Worm (Caenorhabditis elegans): Measurements from ENCODE around the gene T19A5.3.

The T19A5.3 gene

DNA sequence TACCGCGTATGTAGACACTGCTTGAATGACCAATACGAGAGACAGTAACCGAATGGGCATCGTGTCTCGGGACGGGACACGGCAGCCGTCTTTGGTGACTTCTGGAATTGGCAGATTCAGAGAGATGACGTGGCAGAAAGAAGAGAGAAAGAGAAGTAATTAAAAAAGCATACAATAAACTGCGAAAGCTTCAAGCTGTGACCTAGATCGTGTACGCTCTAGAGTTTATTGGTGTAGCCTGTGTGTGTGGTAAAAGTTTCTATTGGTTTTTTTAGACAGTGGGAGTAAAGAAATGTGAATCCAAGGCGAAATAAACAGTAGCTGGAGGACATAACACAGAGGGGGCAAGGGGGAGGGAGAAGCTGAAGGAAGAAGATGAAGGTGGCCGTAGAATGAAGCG lies at the start of gene T19A5.3:
Gene T19A5.3, minus strand, starts transcription at position 101 of the 400 bp plus-strand sequence.
- TF ChIP-seq dao-5 (tag; optimal IDR thresholded peaks at IDR 0.05) = no peak

DNA sequence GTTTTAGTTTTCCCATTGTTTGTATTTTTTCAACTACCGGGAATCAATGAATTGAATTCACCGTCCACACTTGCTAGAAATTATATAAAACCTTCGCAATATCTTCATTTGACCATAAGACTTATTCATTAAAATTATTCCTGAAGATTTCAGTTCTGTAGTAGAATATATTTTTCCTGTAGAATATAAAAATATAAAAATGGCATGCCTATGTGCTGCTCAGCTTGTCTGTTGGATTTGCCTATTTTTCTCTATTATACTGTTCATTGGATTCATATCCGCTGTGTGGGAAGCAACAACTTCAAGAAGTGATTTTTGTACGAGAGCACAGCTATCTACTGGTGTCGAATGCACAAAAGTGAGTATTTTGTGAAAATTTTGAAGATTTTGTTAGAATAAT lies 47.8 kb upstream of the T19A5.3 start, which contains the start of gene F59E11.6:
Gene F59E11.6, plus strand, starts transcription at position 111 of the 400 bp plus-strand sequence.
- no peak for TF ChIP-seq dao-5 (tag; optimal IDR thresholded peaks at IDR 0.05)
- TF ChIP-seq W03F9.2 (tag; optimal IDR thresholded peaks at IDR 0.05) = no peak
- no peak for TF ChIP-seq him-1 (tag; optimal IDR thresholded peaks at IDR 0.05)

DNA sequence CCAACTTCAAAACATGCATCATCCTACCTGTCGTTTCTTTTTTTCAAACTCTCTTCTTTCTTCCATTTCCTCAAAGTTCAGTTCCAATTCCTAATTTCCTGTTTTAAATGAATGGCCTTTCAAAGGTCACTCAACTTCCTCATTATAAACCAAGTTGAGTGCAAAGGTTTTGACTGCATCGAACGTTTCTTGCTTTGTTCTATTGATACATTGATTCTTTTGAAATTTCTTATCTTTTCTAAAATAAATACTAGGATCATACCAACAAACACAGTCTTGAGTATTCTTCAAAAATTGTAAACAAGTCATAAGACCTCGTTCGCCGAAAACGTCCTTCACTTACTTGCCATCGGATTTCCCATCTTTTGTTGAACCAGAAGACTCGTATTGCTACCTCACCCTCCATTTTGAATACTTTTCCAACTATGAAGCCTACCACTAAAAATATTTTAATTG lies 46.4 kb upstream of the T19A5.3 start, which contains the start of gene F59E11.7:
Gene F59E11.7, plus strand, starts transcription at position 51 of the 456 bp plus-strand sequence.
- TF ChIP-seq dao-5 (tag; optimal IDR thresholded peaks at IDR 0.05) = no peak
- no peak for TF ChIP-seq him-1 (tag; optimal IDR thresholded peaks at IDR 0.05)
- TF ChIP-seq W03F9.2 (tag; optimal IDR thresholded peaks at IDR 0.05) = no peak

DNA sequence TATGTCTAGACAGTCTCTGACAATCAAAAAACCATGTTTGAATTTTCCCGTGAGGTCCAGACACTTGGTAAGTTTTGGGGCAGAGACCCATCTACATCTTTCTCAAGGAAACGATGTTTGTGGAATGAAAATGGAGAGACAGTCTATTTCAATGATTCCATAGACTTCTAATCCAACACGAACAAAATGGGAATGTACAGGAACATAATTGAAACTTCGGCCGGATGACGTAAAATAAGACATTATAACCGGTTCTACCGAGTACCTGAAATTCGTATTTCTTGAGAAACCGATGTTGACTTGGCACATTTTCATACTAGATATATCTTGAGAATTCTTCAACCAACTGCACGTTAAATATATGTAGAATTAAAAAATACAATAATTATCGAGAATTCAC lies 44.2 kb upstream of the T19A5.3 start, which contains the start of gene str-87:
Gene str-87, minus strand, starts transcription at position 101 of the 400 bp plus-strand sequence.
- TF ChIP-seq W03F9.2 (tag; optimal IDR thresholded peaks at IDR 0.05) (no peak), dao-5 (tag; optimal IDR thresholded peaks at IDR 0.05) (no peak), him-1 (tag; optimal IDR thresholded peaks at IDR 0.05) (no peak)

DNA sequence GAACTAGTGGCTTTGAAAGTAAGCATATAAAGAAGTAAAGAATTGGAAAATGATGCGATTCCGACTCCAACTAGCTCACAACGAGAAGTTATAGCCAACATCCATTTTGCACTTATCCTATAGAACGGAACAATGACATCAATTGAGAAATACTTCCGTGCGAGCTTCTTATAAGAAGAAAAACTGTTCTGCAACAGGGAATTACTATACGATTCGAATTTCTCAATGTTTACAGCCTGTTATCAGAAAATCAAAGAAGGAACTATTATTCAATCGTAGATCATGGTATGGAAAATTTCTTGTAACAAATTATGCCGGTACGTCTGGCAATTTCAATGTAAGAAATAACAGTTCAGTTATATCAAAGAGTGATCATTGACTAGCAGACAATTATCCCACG lies 41.9 kb upstream of the T19A5.3 start, which contains the start of gene str-85:
Gene str-85, minus strand, starts transcription at position 101 of the 400 bp plus-strand sequence.
- TF ChIP-seq W03F9.2 (tag; optimal IDR thresholded peaks at IDR 0.05) = no peak
- TF ChIP-seq dao-5 (tag; optimal IDR thresholded peaks at IDR 0.05) = no peak
- no peak for TF ChIP-seq him-1 (tag; optimal IDR thresholded peaks at IDR 0.05)

DNA sequence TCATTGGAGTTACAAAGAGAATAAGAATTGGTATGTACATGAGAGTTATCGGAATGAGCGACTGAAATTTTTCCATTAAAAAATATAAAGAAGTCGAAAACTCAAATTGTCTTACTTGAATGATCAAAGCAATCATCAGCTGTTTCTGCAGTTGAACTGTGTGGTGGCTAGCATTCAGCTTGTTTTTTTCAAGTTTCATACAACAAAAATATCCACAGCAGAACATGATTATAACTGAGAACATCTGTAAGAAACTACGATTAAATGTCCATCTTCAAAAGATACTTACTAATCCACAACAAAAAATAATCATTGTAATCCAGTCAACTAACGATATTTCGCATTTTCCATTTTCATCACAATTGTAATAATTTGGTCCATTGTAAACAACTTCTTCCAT lies 40.9 kb upstream of the T19A5.3 start:
- no peak for TF ChIP-seq W03F9.2 (tag; optimal IDR thresholded peaks at IDR 0.05)
- TF ChIP-seq dao-5 (tag; optimal IDR thresholded peaks at IDR 0.05) = no peak
- TF ChIP-seq him-1 (tag; optimal IDR thresholded peaks at IDR 0.05) = no peak

DNA sequence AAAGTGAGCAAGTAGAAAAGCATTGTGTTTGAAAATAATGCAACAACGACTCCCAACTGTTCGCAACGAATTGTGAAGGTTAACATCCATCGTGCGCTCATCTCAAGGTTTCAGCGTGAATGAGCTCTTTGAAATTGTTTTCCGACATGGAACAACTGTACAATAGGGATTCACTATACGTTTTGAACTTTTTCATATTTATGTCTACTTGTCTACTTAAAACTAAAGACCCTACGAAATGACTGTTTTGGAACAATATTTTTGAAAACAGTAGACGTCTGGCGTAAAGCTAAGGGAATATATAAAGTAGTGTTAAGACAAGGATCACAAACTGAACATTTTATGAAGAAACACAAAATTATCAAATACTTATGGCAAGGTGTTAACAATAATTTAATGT lies 39.7 kb upstream of the T19A5.3 start, which contains the start of gene str-86:
Gene str-86, minus strand, starts transcription at position 101 of the 400 bp plus-strand sequence.
- TF ChIP-seq him-1 (tag; optimal IDR thresholded peaks at IDR 0.05) (no peak), dao-5 (tag; optimal IDR thresholded peaks at IDR 0.05) (no peak), W03F9.2 (tag; optimal IDR thresholded peaks at IDR 0.05) (no peak)

DNA sequence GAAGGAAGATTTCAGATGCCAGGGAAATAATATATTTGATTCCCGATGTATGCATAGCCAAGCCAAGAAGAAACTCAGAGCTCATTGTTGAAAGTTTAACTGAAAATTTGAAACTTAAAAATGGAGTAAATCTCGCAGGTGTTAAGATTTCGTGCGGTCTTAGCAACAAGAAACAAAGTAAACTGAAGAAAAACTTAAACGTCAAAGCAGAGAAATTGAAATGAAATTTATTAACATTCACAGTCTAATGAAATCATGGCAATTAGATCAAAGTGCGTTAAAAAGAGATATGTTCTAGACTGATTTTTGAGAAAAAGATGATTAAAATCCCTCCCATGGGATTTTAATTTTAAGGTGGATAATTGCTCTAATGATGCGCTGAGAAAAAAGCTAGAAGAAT lies 37.0 kb upstream of the T19A5.3 start, which contains the start of gene str-84:
Gene str-84, minus strand, starts transcription at position 101 of the 400 bp plus-strand sequence.
- TF ChIP-seq dao-5 (tag; optimal IDR thresholded peaks at IDR 0.05) (no peak), him-1 (tag; optimal IDR thresholded peaks at IDR 0.05) (no peak), W03F9.2 (tag; optimal IDR thresholded peaks at IDR 0.05) (no peak)

DNA sequence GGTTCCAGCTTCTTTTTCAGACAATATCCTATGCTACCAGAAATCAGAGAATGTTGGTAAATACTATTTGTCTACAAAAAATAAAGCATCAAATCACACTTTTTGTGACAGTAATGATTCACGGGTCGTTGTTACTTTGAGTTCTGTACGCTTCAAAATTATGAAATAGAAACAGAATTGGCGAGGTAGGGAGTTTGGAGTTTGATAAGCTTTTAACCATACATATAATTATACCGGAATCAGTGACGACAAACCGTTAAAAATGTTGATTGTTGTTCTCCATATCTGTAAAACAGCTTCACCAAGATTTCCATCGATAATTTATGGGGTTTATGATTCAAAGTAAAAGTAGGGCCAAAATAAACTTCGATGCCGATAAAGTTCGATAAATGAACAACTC lies 34.0 kb upstream of the T19A5.3 start:
- no peak for TF ChIP-seq W03F9.2 (tag; optimal IDR thresholded peaks at IDR 0.05)
- no peak for TF ChIP-seq him-1 (tag; optimal IDR thresholded peaks at IDR 0.05)
- TF ChIP-seq dao-5 (tag; optimal IDR thresholded peaks at IDR 0.05) = no peak

DNA sequence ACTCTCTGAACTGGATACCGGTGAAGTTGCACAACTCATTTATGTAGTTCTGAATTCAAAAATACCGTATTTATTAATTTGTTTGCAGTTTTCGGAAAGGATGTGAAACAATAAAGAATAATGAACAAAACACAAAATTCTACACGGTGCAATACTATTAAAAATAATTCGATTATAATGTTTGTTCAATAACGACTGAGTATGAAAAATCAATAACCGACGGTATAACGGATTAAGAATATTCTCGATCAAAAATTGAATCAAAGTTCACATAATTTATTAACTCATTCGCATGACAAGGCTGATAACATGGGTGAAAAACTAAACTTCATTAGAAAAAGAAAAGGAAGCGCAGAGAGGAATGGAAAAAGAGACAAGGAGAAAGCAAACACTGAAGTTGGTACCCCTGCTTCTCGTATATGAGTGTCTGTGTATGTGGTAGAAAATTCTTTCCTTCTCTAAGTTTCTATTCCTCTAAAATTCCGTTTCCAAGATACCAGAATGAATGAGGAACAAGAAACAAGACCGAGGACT lies 31.1 kb upstream of the T19A5.3 start, which contains the start of gene nhr-143:
Gene nhr-143, minus strand, starts transcription at position 51 of the 534 bp plus-strand sequence.
- TF ChIP-seq dao-5 (tag; optimal IDR thresholded peaks at IDR 0.05) (no peak), him-1 (tag; optimal IDR thresholded peaks at IDR 0.05) (no peak), W03F9.2 (tag; optimal IDR thresholded peaks at IDR 0.05) (no peak)

DNA sequence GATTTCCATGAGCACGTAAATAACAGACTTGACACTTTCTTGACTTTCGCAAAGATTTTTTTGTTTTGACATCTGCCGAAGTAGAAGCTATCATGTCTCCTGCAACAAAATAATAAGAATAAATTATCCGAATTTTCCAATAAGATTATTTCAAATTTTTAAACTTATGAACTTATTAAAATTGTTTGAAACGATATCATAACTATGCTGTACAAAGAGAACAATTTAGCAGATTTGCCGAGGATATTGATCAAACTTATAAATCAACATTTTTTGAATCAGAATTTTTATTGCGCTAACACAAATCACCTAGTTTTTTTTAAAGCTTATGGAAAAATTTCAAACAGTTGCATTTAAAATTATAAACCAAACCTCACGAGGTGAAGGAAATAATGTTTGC lies 28.4 kb upstream of the T19A5.3 start, which contains the start of gene nhr-195:
Gene nhr-195, minus strand, starts transcription at position 101 of the 400 bp plus-strand sequence.
- TF ChIP-seq dao-5 (tag; optimal IDR thresholded peaks at IDR 0.05) (no peak), him-1 (tag; optimal IDR thresholded peaks at IDR 0.05) (no peak), W03F9.2 (tag; optimal IDR thresholded peaks at IDR 0.05) (no peak)

DNA sequence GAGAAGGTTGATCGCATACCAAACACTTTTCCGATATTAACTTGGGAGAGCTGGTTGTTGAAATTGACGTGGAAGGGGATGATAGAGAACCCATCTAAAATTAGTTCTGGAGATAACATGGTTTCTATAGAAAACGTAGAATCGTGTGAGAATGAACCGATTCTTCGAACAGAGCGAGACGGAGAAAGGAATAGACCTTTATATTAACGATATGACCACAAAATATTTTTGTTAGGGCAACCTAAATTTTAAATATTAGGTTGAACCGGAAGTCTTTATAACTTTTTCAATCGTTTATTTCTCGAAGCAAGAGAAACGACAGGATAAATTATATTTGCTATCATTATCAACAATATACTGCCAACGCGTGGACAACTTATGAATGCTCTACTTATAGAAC lies 22.2 kb upstream of the T19A5.3 start, which contains the start of gene nhr-219:
Gene nhr-219, minus strand, starts transcription at position 101 of the 400 bp plus-strand sequence.
- no peak for TF ChIP-seq W03F9.2 (tag; optimal IDR thresholded peaks at IDR 0.05)
- no peak for TF ChIP-seq dao-5 (tag; optimal IDR thresholded peaks at IDR 0.05)
- TF ChIP-seq him-1 (tag; optimal IDR thresholded peaks at IDR 0.05) = no peak

DNA sequence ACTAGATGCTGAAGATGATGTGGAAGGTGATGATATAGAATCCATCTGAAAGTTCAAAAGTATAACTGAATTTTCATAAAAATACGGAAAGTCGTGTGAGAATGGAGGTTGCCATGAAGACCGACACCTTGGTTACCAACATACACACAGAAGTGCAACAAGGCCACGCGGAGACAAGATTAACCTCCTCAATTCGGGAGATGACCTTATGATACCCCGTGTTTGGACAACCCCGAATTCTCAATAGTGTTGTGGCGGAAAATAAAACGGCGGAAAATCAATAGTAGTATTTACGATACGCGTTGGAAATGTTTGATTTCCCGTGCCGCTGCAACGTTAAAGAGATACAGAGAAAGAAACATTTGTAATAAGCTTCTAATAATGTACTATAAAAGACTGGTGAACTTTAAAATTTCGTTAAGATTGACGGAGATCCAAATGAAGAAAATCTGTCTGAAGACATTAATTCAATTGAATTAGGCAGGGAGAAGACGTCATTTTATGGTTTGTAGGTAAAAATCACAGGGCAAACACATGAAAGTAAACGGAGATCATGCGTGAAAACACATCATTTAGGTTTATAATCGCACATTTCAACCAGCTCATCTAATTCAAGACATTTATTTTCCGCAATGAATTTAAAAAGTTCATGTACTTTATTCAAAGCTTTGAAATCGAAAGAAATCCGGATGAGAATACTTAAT lies 20.3 kb upstream of the T19A5.3 start, which contains the start of gene nhr-44:
Gene nhr-44, minus strand, starts transcription at position 51 of the 704 bp plus-strand sequence.
- no peak for TF ChIP-seq dao-5 (tag; optimal IDR thresholded peaks at IDR 0.05)
- TF ChIP-seq him-1 (tag; optimal IDR thresholded peaks at IDR 0.05) = no peak
- TF ChIP-seq W03F9.2 (tag; optimal IDR thresholded peaks at IDR 0.05) = no peak
